Worm (Caenorhabditis elegans) whole organism, early embryonic: ENCODE results near the gene sec-61.G.

Experiments used
- B0310.2 ChIP-seq: sonication (generic microtip); optimal IDR thresholded peaks from 2 replicates; lab custom pipeline; 2016; ENCODE audit warnings: mild to moderate bottlenecking, missing genetic modification characterization, missing compliant biosample characterization
- F13C5.2 ChIP-seq: sonication (generic microtip); optimal IDR thresholded peaks from 2 replicates; lab custom pipeline; 2017; ENCODE audit warnings: mild to moderate bottlenecking, missing genetic modification characterization, inconsistent platforms, missing compliant biosample characterization
- aly-1 ChIP-seq: sonication (generic microtip); optimal IDR thresholded peaks from 2 replicates; lab custom pipeline; 2016; ENCODE audit warnings: missing genetic modification characterization, missing compliant biosample characterization
- ama-1 ChIP-seq: fragments of 150-350 bp; optimal IDR thresholded peaks from 2 replicates; lab custom pipeline; 2014
- ceh-13 ChIP-seq: fragments of 200-800 bp; sonication (Bioruptor generic); optimal IDR thresholded peaks from 2 replicates; lab custom pipeline; 2018; ENCODE audit warnings: mild to moderate bottlenecking, missing genetic modification characterization, missing compliant biosample characterization
- ets-7 ChIP-seq: sonication (generic microtip); optimal IDR thresholded peaks from 2 replicates; lab custom pipeline; 2016; ENCODE audit warnings: missing genotype, missing genetic modification characterization, missing compliant biosample characterization
- flt-1 ChIP-seq: fragments of 200-800 bp; sonication (Bioruptor generic); IDR thresholded peaks from 2 replicates; pipeline ENCODE4 v1.3.6; 2022; ENCODE audit warnings: missing genetic modification characterization, missing compliant biosample characterization
- hmbx-1 ChIP-seq: sonication (generic microtip); optimal IDR thresholded peaks from 2 replicates; lab custom pipeline; 2016; ENCODE audit warnings: mild to moderate bottlenecking, missing genetic modification characterization, missing compliant biosample characterization
- hmg-4 ChIP-seq: fragments of 200-800 bp; sonication (Bioruptor generic); optimal IDR thresholded peaks from 2 replicates; lab custom pipeline; 2018; ENCODE audit warnings: mild to moderate bottlenecking, missing genetic modification characterization, missing compliant biosample characterization
- scrt-1 ChIP-seq: fragments of 200-800 bp; sonication (Bioruptor generic); IDR thresholded peaks from 2 replicates; pipeline ENCODE4 v1.3.6; 2022; ENCODE audit warnings: missing genetic modification characterization, missing compliant biosample characterization
- sea-1 ChIP-seq: fragments of 200-800 bp; sonication (Bioruptor generic); conservative IDR thresholded peaks from 2 replicates; pipeline ENCODE4 v1.3.6; 2022; ENCODE audit warnings: missing genetic modification characterization, missing compliant biosample characterization
- tbx-11 ChIP-seq: fragments of 200-800 bp; sonication (Bioruptor generic); IDR thresholded peaks from 2 replicates; pipeline ENCODE4 v1.3.6; 2022; ENCODE audit warnings: missing genetic modification characterization, missing compliant biosample characterization
- tbx-37 ChIP-seq: fragments of 200-800 bp; sonication (Bioruptor generic); conservative IDR thresholded peaks from 2 replicates; pipeline ENCODE4 v1.3.6; 2022; ENCODE audit warnings: missing genetic modification reagents, missing genetic modification characterization, missing compliant biosample characterization
- tra-4 ChIP-seq: sonication (generic microtip); optimal IDR thresholded peaks from 2 replicates; lab custom pipeline; 2017; ENCODE audit warnings: missing genetic modification characterization, missing compliant biosample characterization

ce11 chrV:10937294-10937693, 40.4 kb upstream of the sec-61.G start:
- no peak for TF ChIP-seq ama-1 (lab: Kevin White, UChicago)
- no peak for TF ChIP-seq ceh-13 (GFP tag; lab: Kevin White, UChicago)
- TF ChIP-seq B0310.2: no peak
- TF ChIP-seq scrt-1 (GFP tag; lab: Robert Waterston, UW): no peak
- TF ChIP-seq hmbx-1: no peak
- TF ChIP-seq tbx-11 (GFP tag; lab: Robert Waterston, UW): no peak
- TF ChIP-seq flt-1 (GFP tag; lab: Robert Waterston, UW): no peak
- TF ChIP-seq hmg-4 (GFP tag; lab: Kevin White, UChicago): no peak
- no peak for TF ChIP-seq tra-4 (tag; lab: Kevin White, UChicago)
- no peak for TF ChIP-seq ets-7 (tag; lab: Kevin White, UChicago)
- no peak for TF ChIP-seq sea-1
- TF ChIP-seq aly-1 (tag; lab: Kevin White, UChicago): no peak
- no peak for TF ChIP-seq tbx-37 (GFP tag; lab: Robert Waterston, UW)
- TF ChIP-seq F13C5.2 (tag; lab: Kevin White, UChicago): no peak
